Worm (Caenorhabditis elegans) whole organism, L4 larva: ENCODE measurements around the gene C07D10.5.

ENCODE experiments used
- D1046.2 ChIP-seq: fragments of 200-800 bp; sonication (Bioruptor generic); IDR thresholded peaks from 2 replicates; pipeline ENCODE4 v1.3.6; 2022; ENCODE audit warnings: missing genetic modification characterization, missing compliant biosample characterization
- F37D6.2 ChIP-seq: sonication (generic microtip); optimal IDR thresholded peaks from 2 replicates; lab custom pipeline; 2016; ENCODE audit warnings: mild to moderate bottlenecking, missing genetic modification characterization, missing compliant biosample characterization
- F44E2.7 ChIP-seq: fragments of 200-800 bp; sonication (Bioruptor generic); IDR thresholded peaks from 2 replicates; pipeline ENCODE4 v2.1.2; 2022; ENCODE audit warnings: missing genetic modification characterization, missing compliant biosample characterization
- Y105C5A.15 ChIP-seq: fragments of 200-800 bp; sonication (Bioruptor generic); IDR thresholded peaks from 2 replicates; pipeline ENCODE4 v1.3.6; 2022; ENCODE audit warnings: missing genetic modification characterization, missing compliant biosample characterization
- Y48G9A.11 ChIP-seq: fragments of 200-800 bp; sonication (Bioruptor generic); IDR thresholded peaks from 2 replicates; pipeline ENCODE4 v1.3.6; 2022; ENCODE audit warnings: missing genetic modification reagents, missing genetic modification characterization, missing compliant biosample characterization
- Y75B8A.6 ChIP-seq: fragments of 200-800 bp; sonication (Bioruptor generic); IDR thresholded peaks from 2 replicates; pipeline ENCODE4 v1.3.6; 2022; ENCODE audit warnings: missing genetic modification reagents, missing genetic modification characterization, missing compliant biosample characterization
- ZK337.2 ChIP-seq: fragments of 200-800 bp; sonication (Bioruptor generic); IDR thresholded peaks from 2 replicates; pipeline ENCODE4 v1.3.6; 2022; ENCODE audit warnings: missing genetic modification reagents, missing genetic modification characterization, missing compliant biosample characterization
- aha-1 ChIP-seq: fragments of 150-350 bp; peaks from one replicate; lab custom pipeline; 2014; ENCODE audit warnings: missing biosample characterization, missing genetic modification characterization
- ama-1 ChIP-seq: fragments of 150-350 bp; optimal IDR thresholded peaks from 2 replicates; lab custom pipeline; 2014; ENCODE audit warnings: inconsistent platforms, mixed read lengths
- ceh-32 ChIP-seq: sonication (generic microtip); optimal IDR thresholded peaks from 2 replicates; lab custom pipeline; 2016; ENCODE audit warnings: mild to moderate bottlenecking, missing genetic modification characterization, missing compliant biosample characterization; ENCODE audit not compliant: poor library complexity
- cey-2 ChIP-seq: sonication (generic microtip); optimal IDR thresholded peaks from 3 replicates; lab custom pipeline; 2017; ENCODE audit warnings: missing genetic modification characterization, mild to moderate bottlenecking, missing compliant biosample characterization, antibody characterized with exemption, borderline replicate concordance; ENCODE audit not compliant: insufficient read depth
- daf-12 ChIP-seq: fragments of 150-350 bp; optimal IDR thresholded peaks from 2 replicates; lab custom pipeline; 2014; ENCODE audit warnings: missing biosample characterization, missing genetic modification reagents, missing genetic modification characterization
- daf-16 ChIP-seq, 3 experiments: sonication (generic microtip); optimal IDR thresholded peaks; 2 replicates each; lab custom pipeline; 2016 to 2017; ENCODE audit warnings: missing genetic modification characterization in 3 of 3, missing genetic modification reagents in 3 of 3, mild to moderate bottlenecking in 2 of 3, missing compliant biosample characterization in 2 of 3, missing biosample characterization in 1 of 3, moderate library complexity in 1 of 3
- dmd-8 ChIP-seq: fragments of 200-800 bp; sonication (Bioruptor generic); IDR thresholded peaks from 2 replicates; pipeline ENCODE4 v1.3.6; 2022; ENCODE audit warnings: missing genetic modification characterization, missing compliant biosample characterization
- dmd-9 ChIP-seq: fragments of 200-800 bp; sonication (Bioruptor generic); IDR thresholded peaks from 2 replicates; pipeline ENCODE4 v1.3.6; 2022; ENCODE audit warnings: missing genetic modification reagents, missing genetic modification characterization, missing compliant biosample characterization
- duxl-1 ChIP-seq: sonication (generic microtip); optimal IDR thresholded peaks from 2 replicates; lab custom pipeline; 2016; ENCODE audit warnings: mild to moderate bottlenecking, missing genetic modification characterization, moderate library complexity, missing compliant biosample characterization; ENCODE audit not compliant: poor library complexity
- hif-1 ChIP-seq, 2 experiments: sonication (generic microtip); optimal IDR thresholded peaks; 2 replicates each; lab custom pipeline; 2016 to 2017; ENCODE audit warnings: missing compliant biosample characterization in 2 of 2, missing genetic modification characterization in 2 of 2, missing genetic modification reagents in 2 of 2, missing genotype in 2 of 2, mild to moderate bottlenecking in 1 of 2
- hlh-11 ChIP-seq: fragments of 200-800 bp; sonication (Bioruptor generic); optimal IDR thresholded peaks from 2 replicates; lab custom pipeline; 2018; ENCODE audit warnings: mild to moderate bottlenecking, missing genetic modification characterization, missing compliant biosample characterization
- lin-1 ChIP-seq: fragments of 200-800 bp; sonication (Bioruptor generic); IDR thresholded peaks from 2 replicates; pipeline ENCODE4 v1.3.6; 2022; ENCODE audit warnings: missing genetic modification reagents, missing genetic modification characterization, missing compliant biosample characterization
- lsy-2 ChIP-seq, 2 experiments: fragments of 150-350 bp in 1 of 2; sonication (generic microtip) in 1 of 2; optimal IDR thresholded peaks; 2 replicates each; lab custom pipeline; 2014 to 2017; ENCODE audit warnings: missing biosample characterization in 2 of 2, missing genetic modification characterization in 2 of 2
- mdl-1 ChIP-seq, 2 experiments: fragments of 150-350 bp in 1 of 2; sonication (generic microtip) in 1 of 2; optimal IDR thresholded peaks; 2 replicates each; lab custom pipeline; 2014 to 2017; ENCODE audit warnings: missing biosample characterization in 2 of 2, missing genetic modification characterization in 2 of 2
- mep-1 ChIP-seq: fragments of 150-350 bp; sonication (generic microtip); optimal IDR thresholded peaks from 3 replicates; lab custom pipeline; 2014; ENCODE audit warnings: missing biosample characterization, missing genetic modification characterization
- mxl-2 ChIP-seq: fragments of 200-800 bp; sonication (Bioruptor generic); conservative IDR thresholded peaks from 2 replicates; pipeline ENCODE4 v1.3.6; 2022; ENCODE audit warnings: missing genetic modification reagents, missing genetic modification characterization, missing compliant biosample characterization
- mxl-3 ChIP-seq: fragments of 200-800 bp; sonication (Bioruptor generic); optimal IDR thresholded peaks from 2 replicates; lab custom pipeline; 2018; ENCODE audit warnings: mild to moderate bottlenecking, missing genetic modification characterization, missing compliant biosample characterization
- nhr-111 ChIP-seq: fragments of 200-800 bp; sonication (Bioruptor generic); optimal IDR thresholded peaks from 2 replicates; lab custom pipeline; 2018; ENCODE audit warnings: mild to moderate bottlenecking, missing genetic modification characterization, missing compliant biosample characterization
- nhr-25 ChIP-seq: sonication (generic microtip); optimal IDR thresholded peaks from 2 replicates; lab custom pipeline; 2017; ENCODE audit warnings: missing genetic modification characterization, mild to moderate bottlenecking, missing compliant biosample characterization, antibody characterized with exemption, moderate library complexity, borderline replicate concordance; ENCODE audit not compliant: insufficient read depth
- nhr-28 ChIP-seq: fragments of 150-350 bp; optimal IDR thresholded peaks from 2 replicates; lab custom pipeline; 2014; ENCODE audit warnings: missing biosample characterization, missing genetic modification characterization
- nhr-48 ChIP-seq: sonication (generic microtip); optimal IDR thresholded peaks from 2 replicates; lab custom pipeline; 2016; ENCODE audit warnings: mild to moderate bottlenecking, missing genetic modification characterization, missing compliant biosample characterization
- skn-1 ChIP-seq: fragments of 150-350 bp; optimal IDR thresholded peaks from 2 replicates; lab custom pipeline; 2014; ENCODE audit warnings: missing biosample characterization, missing genetic modification characterization
- tag-97 ChIP-seq: fragments of 200-800 bp; sonication (Bioruptor generic); IDR thresholded peaks from 2 replicates; pipeline ENCODE4 v1.3.6; 2022; ENCODE audit warnings: missing genetic modification characterization, missing compliant biosample characterization
- unc-39 ChIP-seq: sonication (generic microtip); optimal IDR thresholded peaks from 2 replicates; lab custom pipeline; 2017; ENCODE audit warnings: missing biosample characterization, missing genetic modification characterization
- unc-62 ChIP-seq, 3 experiments: fragments of 150-350 bp in 1 of 3; sonication (generic microtip); optimal IDR thresholded peaks in 2 of 3; peaks in 1 of 3; 1 replicate in 1 of 3; 2 replicates in 2 of 3; lab custom pipeline; 2014 to 2017; ENCODE audit warnings: missing biosample characterization in 3 of 3, missing genetic modification characterization in 3 of 3, missing genetic modification reagents in 3 of 3, missing genotype in 1 of 3
- zfp-2 ChIP-seq: sonication (generic microtip); optimal IDR thresholded peaks from 2 replicates; lab custom pipeline; 2016; ENCODE audit warnings: mild to moderate bottlenecking, missing genetic modification characterization, missing compliant biosample characterization
- zip-2 ChIP-seq: fragments of 150-350 bp; optimal IDR thresholded peaks from 2 replicates; lab custom pipeline; 2014; ENCODE audit warnings: missing biosample characterization, missing genetic modification characterization
- ztf-7 ChIP-seq: fragments of 150-350 bp; optimal IDR thresholded peaks from 2 replicates; lab custom pipeline; 2014; ENCODE audit warnings: missing biosample characterization, missing genetic modification characterization

Gene C07D10.5

ce11 chrII:7408192-7408591 lies 26.8 kb downstream of the C07D10.5 start, which contains the start of gene srd-55:
Gene srd-55, plus strand, starts transcription at chrII:7408492.
- TF ChIP-seq Y75B8A.6 (no peak), ZK337.2 (GFP tag; lab: Robert Waterston, UW) (no peak), daf-12 (no peak), nhr-111 (GFP tag; lab: Kevin White, UChicago) (no peak), cey-2 (tag; lab: Kevin White, UChicago) (no peak), dmd-9 (GFP tag; lab: Robert Waterston, UW) (no peak), zip-2 (no peak), zfp-2 (tag; lab: Kevin White, UChicago) (no peak), lin-1 (GFP tag; lab: Robert Waterston, UW) (no peak), F44E2.7 (GFP tag; lab: Robert Waterston, UW) (no peak)

DNA sequence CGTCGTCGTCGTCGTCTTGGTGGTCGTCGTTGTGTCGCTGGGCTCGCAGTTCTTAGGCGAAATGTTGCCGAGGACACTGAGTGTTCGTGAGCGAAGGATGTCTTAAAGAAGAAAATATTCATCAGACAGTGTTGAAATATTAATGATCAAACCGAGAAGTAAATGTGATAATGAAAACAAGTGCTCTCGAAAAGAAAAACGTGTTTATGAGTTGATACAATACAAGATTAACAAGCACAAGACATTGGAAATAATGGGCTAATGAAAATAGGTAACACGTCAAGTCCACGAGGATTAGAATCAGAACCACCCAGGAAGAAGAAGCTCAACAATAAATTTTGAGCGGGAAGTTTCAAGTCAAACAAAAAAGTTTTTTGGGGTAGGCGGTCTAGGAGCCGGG lies 30.6 kb downstream of the C07D10.5 start, which contains the start of gene K02A2.5:
Gene K02A2.5, minus strand, starts transcription at position 101 of the 400 bp plus-strand sequence.
- TF ChIP-seq Y105C5A.15 (no peak), duxl-1 (no peak), nhr-111 (GFP tag; lab: Kevin White, UChicago) (no peak), cey-2 (tag; lab: Kevin White, UChicago) (no peak), zfp-2 (tag; lab: Kevin White, UChicago) (no peak), tag-97 (GFP tag; lab: Robert Waterston, UW) (no peak), dmd-8 (GFP tag; lab: Robert Waterston, UW) (no peak), hif-1 (tag; optimal IDR thresholded peaks at IDR 0.05; lab: Kevin White, UChicago) (no peak), mxl-3 (GFP tag; lab: Kevin White, UChicago) (no peak), D1046.2 (GFP tag; lab: Robert Waterston, UW) (no peak)
- TF ChIP-seq, all 104 proteins: peak for 0

ce11 chrII:7413275-7413674 lies 31.9 kb downstream of the C07D10.5 start:
- TF ChIP-seq mdl-1 (tag; optimal IDR thresholded peaks at IDR 0.05; lab: Kevin White, UChicago): peak in 1 of 2 experiments; percentile 61
- TF ChIP-seq nhr-28 (tag; lab: Kevin White, UChicago): peak; percentile 35
- TF ChIP-seq duxl-1: no peak
- no peak for TF ChIP-seq unc-39 (tag; lab: Kevin White, UChicago)
- peak; percentile 37 for TF ChIP-seq nhr-25 (tag; lab: Kevin White, UChicago)
- no peak for TF ChIP-seq mxl-2 (GFP tag; lab: Robert Waterston, UW)
- TF ChIP-seq hlh-11: peak; percentile 29
- peak; percentile 22 for TF ChIP-seq nhr-48 (tag; lab: Kevin White, UChicago)

ce11 chrII:7413764-7414163 lies 32.4 kb downstream of the C07D10.5 start:
- TF ChIP-seq unc-62 (GFP tag; optimal IDR thresholded peaks at IDR 0.05 in 1 of 2; lab: Kevin White, UChicago): peak in 1 of 2 experiments; percentile 96
- TF ChIP-seq unc-62 (tag; optimal IDR thresholded peaks at IDR 0.05; lab: Kevin White, UChicago): no peak
- TF ChIP-seq skn-1 (tag; lab: Kevin White, UChicago): no peak

DNA sequence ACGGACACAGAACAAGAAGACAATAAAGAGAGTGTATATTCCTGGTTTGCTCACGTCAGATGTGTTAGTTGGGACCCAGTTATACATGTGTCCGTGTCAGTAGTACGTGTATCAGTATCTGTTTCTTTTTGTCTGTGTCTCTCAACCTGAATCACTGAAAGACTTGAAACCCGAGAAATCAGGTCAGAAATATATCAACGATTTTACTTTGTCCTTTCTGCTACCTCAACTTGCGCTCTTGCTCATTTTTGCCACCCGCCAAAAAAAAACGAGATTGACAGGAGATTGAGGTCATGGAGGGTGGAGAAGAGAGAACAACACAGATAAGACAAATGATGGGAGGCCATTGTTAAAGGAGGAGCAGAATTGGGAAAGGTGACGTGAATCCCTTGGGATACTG lies 38.2 kb downstream of the C07D10.5 start:
- peak in 1 of 2 experiments; percentile 89 for TF ChIP-seq unc-62 (GFP tag; optimal IDR thresholded peaks at IDR 0.05 in 1 of 2; lab: Kevin White, UChicago)
- no peak for TF ChIP-seq unc-62 (tag; optimal IDR thresholded peaks at IDR 0.05; lab: Kevin White, UChicago)
- TF ChIP-seq ama-1 (lab: Kevin White, UChicago): no peak
- no peak for TF ChIP-seq ceh-32 (tag; lab: Kevin White, UChicago)
- TF ChIP-seq aha-1 (tag; lab: Kevin White, UChicago): peak; percentile 97
- TF ChIP-seq, all 104 proteins: peak for 2

DNA sequence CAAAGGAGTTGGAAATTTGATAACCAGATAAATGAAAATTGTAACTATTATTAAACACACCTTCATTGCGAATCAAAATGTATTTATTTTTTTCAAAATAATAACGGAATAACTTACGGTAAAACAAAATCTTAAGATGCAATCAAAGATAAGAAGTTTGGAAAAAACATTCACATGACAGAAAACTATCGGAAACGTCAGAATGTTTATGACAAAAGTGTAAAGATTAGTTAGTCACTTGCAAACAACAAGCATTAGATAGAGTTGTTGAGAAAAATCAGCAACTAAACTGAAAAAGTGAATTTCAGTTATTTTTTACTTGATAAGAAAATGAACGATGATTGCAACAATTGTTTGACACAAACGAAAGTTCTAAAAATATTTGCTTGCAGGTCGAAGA lies 38.8 kb downstream of the C07D10.5 start:
- TF ChIP-seq nhr-28 (tag; lab: Kevin White, UChicago): peak; percentile 69
- no peak for TF ChIP-seq F37D6.2
- no peak for TF ChIP-seq ztf-7 (tag; lab: Kevin White, UChicago)
- TF ChIP-seq daf-16 (GFP tag; optimal IDR thresholded peaks at IDR 0.05; lab: Kevin White, UChicago): no peak
- peak; percentile 93 for TF ChIP-seq daf-16 (tag; optimal IDR thresholded peaks at IDR 0.05; lab: Kevin White, UChicago)
- TF ChIP-seq lsy-2 (tag; optimal IDR thresholded peaks at IDR 0.05; lab: Kevin White, UChicago): peak in 1 of 2 experiments; percentile 13
- no peak for TF ChIP-seq Y48G9A.11 (GFP tag; lab: Robert Waterston, UW)
- TF ChIP-seq mep-1 (tag; lab: Kevin White, UChicago): peak; percentile 59
